Fruit fly (Drosophila melanogaster): ENCODE measurements around the gene Cpr73D.

- TF ChIP-seq pan (optimal IDR thresholded peaks at IDR 0.05) (no peak), OdsH (GFP tag; optimal IDR thresholded peaks at IDR 0.05) (peak; percentile 23), Rel (GFP tag; optimal IDR thresholded peaks at IDR 0.05) (peak; percentile 49), Rel (tag; optimal IDR thresholded peaks at IDR 0.05) (peak; percentile 27), Hr83 (GFP tag; optimal IDR thresholded peaks at IDR 0.05; ENCODE audit: poor library complexity, severe bottlenecking) (no peak), CG9705 (GFP tag; optimal IDR thresholded peaks at IDR 0.05) (peak; percentile 26), psq (GFP tag; optimal IDR thresholded peaks at IDR 0.05) (no peak), h (GFP tag; optimal IDR thresholded peaks at IDR 0.05) (peak; percentile 50), Jra (GFP tag; optimal IDR thresholded peaks at IDR 0.05) (no peak)
These were observed 17.2 kb upstream of the Cpr73D start for dm6 chr3L:16974645-16975151.
